Fruit fly (Drosophila melanogaster): ENCODE data around the gene CG7299.

CG7299 gene

DNA sequence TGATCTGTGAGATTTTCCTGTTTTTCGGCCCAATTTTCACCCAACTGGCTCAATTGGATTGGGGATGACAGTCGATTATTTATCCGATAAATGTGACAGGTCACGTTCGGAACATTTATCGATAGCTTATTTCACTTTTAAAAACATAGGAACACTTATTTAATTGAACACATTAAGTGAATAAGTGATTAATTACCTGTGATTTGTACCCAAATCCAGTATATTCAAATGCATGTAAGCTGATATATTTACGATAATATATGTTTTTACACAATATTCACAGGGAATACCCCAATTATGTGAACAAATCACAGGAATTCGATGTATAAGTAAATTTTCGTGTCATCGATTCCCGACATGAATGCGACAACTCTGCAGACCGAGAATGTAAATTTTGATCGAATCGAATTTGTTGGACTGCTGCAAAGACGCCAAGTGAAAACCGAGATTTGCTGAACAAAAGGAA, 48.2 kb upstream of the CG7299 start, which contains the start of the genes EMC3 and Dpy-30L1 (continued):
- TF ChIP-seq Max (GFP tag; optimal IDR thresholded peaks at IDR 0.05) (peak; percentile 58), so (GFP tag; IDR thresholded peaks at IDR 0.05) (peak; percentile 48; the same call in 1 of the 3 replicates), CG7271 (tag; optimal IDR thresholded peaks at IDR 0.05) (no peak), lbe (GFP tag; optimal IDR thresholded peaks at IDR 0.05) (no peak), hb (GFP tag; IDR thresholded peaks at IDR 0.05; ENCODE audit: partially characterized antibody) (peak; percentile 73; the same call in 2 of the 3 replicates), kay (GFP tag; optimal IDR thresholded peaks at IDR 0.05) (peak; percentile 30), knrl (GFP tag; IDR thresholded peaks at IDR 0.05; ENCODE audit: partially characterized antibody) (peak; percentile 86), Elba2 (GFP tag; optimal IDR thresholded peaks at IDR 0.05) (peak; percentile 32), dmrt11E (tag; optimal IDR thresholded peaks at IDR 0.05) (peak; percentile 63), D (optimal IDR thresholded peaks at IDR 0.05) (no peak), D (GFP tag; optimal IDR thresholded peaks at IDR 0.05) (no peak), Doc3 (GFP tag; IDR thresholded peaks at IDR 0.05; ENCODE audit: partially characterized antibody) (peak; percentile 85), CG12299 (tag; optimal IDR thresholded peaks at IDR 0.05) (peak; percentile 15), sima (GFP tag; optimal IDR thresholded peaks at IDR 0.05) (no peak), CG12236 (GFP tag; optimal IDR thresholded peaks at IDR 0.05) (no peak), TFAM (GFP tag; optimal IDR thresholded peaks at IDR 0.05) (no peak), peb (GFP tag; IDR thresholded peaks at IDR 0.05) (no peak), CG7987 (GFP tag; optimal IDR thresholded peaks at IDR 0.05) (no peak), zen (tag; optimal IDR thresholded peaks at IDR 0.05) (peak; percentile 67), cwo (GFP tag; optimal IDR thresholded peaks at IDR 0.05) (no peak), CG1647 (GFP tag; optimal IDR thresholded peaks at IDR 0.05) (peak; percentile 24), lab (GFP tag; optimal IDR thresholded peaks at IDR 0.05) (no peak), cas (GFP tag; IDR thresholded peaks at IDR 0.05) (no peak), CG30431 (GFP tag; optimal IDR thresholded peaks at IDR 0.05) (no peak), Stat92E (GFP tag; optimal IDR thresholded peaks at IDR 0.05) (no peak), pb (GFP tag; optimal IDR thresholded peaks at IDR 0.05) (no peak), amos (GFP tag; IDR thresholded peaks at IDR 0.05; ENCODE audit: partially characterized antibody) (peak; percentile 74), CG16815 (GFP tag; optimal IDR thresholded peaks at IDR 0.05) (no peak), Hey (tag; optimal IDR thresholded peaks at IDR 0.05) (no peak), CG10654 (GFP tag; optimal IDR thresholded peaks at IDR 0.05) (peak; percentile 37), cad (GFP tag; optimal IDR thresholded peaks at IDR 0.05) (no peak), sens (GFP tag) (peak; percentile 94), CG4617 (GFP tag; optimal IDR thresholded peaks at IDR 0.05; ENCODE audit: borderline replicate concordance) (peak; percentile 64), CG15601 (tag; optimal IDR thresholded peaks at IDR 0.05) (peak; percentile 79), Six4 (GFP tag; optimal IDR thresholded peaks at IDR 0.05) (no peak), CG6175 (GFP tag; IDR thresholded peaks at IDR 0.05) (no peak), CG10565 (GFP tag; optimal IDR thresholded peaks at IDR 0.05) (no peak), ken (GFP tag; IDR thresholded peaks at IDR 0.05) (no peak), twi (tag; optimal IDR thresholded peaks at IDR 0.05) (no peak), CG15696 (tag; optimal IDR thresholded peaks at IDR 0.05) (peak; percentile 41), CG9876 (GFP tag; optimal IDR thresholded peaks at IDR 0.05) (peak; percentile 1), Gsc (GFP tag; IDR thresholded peaks at IDR 0.05) (no peak), Spps (tag; optimal IDR thresholded peaks at IDR 0.05) (no peak), vfl (GFP tag; optimal IDR thresholded peaks at IDR 0.05) (peak; percentile 10), CG4854 (GFP tag; optimal IDR thresholded peaks at IDR 0.05) (peak; percentile 49), NC2α (GFP tag; optimal IDR thresholded peaks at IDR 0.05) (no peak), Drgx (GFP tag; IDR thresholded peaks at IDR 0.05) (no peak; the same call in 1 of the 2 replicates), CG18011 (GFP tag; optimal IDR thresholded peaks at IDR 0.05) (peak; percentile 33), MTF-1 (GFP tag; optimal IDR thresholded peaks at IDR 0.05; ENCODE audit: borderline replicate concordance) (no peak), jigr1 (GFP tag; IDR thresholded peaks at IDR 0.05) (no peak), Rx (GFP tag; IDR thresholded peaks at IDR 0.05) (no peak)

Measured in whole organism, embryonic.